Fruit fly (Drosophila melanogaster): Measurements from ENCODE around the gene Fhos.

Fhos gene

dm6 chr3L:8836162-8836561 is 82.7 kb downstream of the Fhos start, which contains the start of gene CG32026:
Gene CG32026 (plus strand): TSS chr3L:8836462.
- TF ChIP-seq pfk (GFP tag; optimal IDR thresholded peaks at IDR 0.05) (no peak), Ets65A (GFP tag) (peak; percentile 57)

- TF ChIP-seq nom (GFP tag; optimal IDR thresholded peaks at IDR 0.05) (peak; percentile 0), Taf1 (GFP tag; IDR thresholded peaks at IDR 0.05) (no peak), lov (optimal IDR thresholded peaks at IDR 0.05) (no peak), lov (GFP tag; IDR thresholded peaks at IDR 0.05) (no peak), chm (GFP tag; IDR thresholded peaks at IDR 0.05) (0 out of 2 replicates have a peak, but pooled peaks have one; percentile 17), CG17385 (GFP tag; optimal IDR thresholded peaks at IDR 0.05) (no peak), CG1647 (GFP tag; optimal IDR thresholded peaks at IDR 0.05) (no peak), sr (GFP tag; IDR thresholded peaks at IDR 0.05) (no peak), al (GFP tag; IDR thresholded peaks at IDR 0.05) (no peak), CG7963 (GFP tag; IDR thresholded peaks at IDR 0.05; ENCODE audit: partially characterized antibody) (no peak)
Observed at dm6 chr3L:8839130-8839529, 85.7 kb downstream of the Fhos start.

- peak in 1 of 3 experiments; percentile 63 for TF ChIP-seq lola (GFP tag; optimal IDR thresholded peaks at IDR 0.05)
- TF ChIP-seq CG17361 (GFP tag; IDR thresholded peaks at IDR 0.05), result peak; percentile 59; the same call in 2 of the 3 replicates
- TF ChIP-seq CG12744 (GFP tag; optimal IDR thresholded peaks at IDR 0.05), result no peak
- no peak for TF ChIP-seq BtbVII (GFP tag; optimal IDR thresholded peaks at IDR 0.05)
- TF ChIP-seq bsh (GFP tag; optimal IDR thresholded peaks at IDR 0.05), result peak in 1 of 2 experiments; percentile 17
- peak; percentile 68 for TF ChIP-seq dmrt11E (tag; optimal IDR thresholded peaks at IDR 0.05)
- peak; percentile 8 for TF ChIP-seq CG4424 (GFP tag; optimal IDR thresholded peaks at IDR 0.05)
- TF ChIP-seq nom (GFP tag; optimal IDR thresholded peaks at IDR 0.05), result peak; percentile 69
- no peak for TF ChIP-seq slou (GFP tag; optimal IDR thresholded peaks at IDR 0.05)
- TF ChIP-seq gcm (GFP tag; optimal IDR thresholded peaks at IDR 0.05), result no peak
- no peak for TF ChIP-seq tap (tag; optimal IDR thresholded peaks at IDR 0.05)
- TF ChIP-seq Scr (GFP tag; IDR thresholded peaks at IDR 0.05; ENCODE audit: partially characterized antibody), result no peak
- TF ChIP-seq CG15696 (tag; optimal IDR thresholded peaks at IDR 0.05), result peak; percentile 61
- TF ChIP-seq ftz-f1 (GFP tag; optimal IDR thresholded peaks at IDR 0.05), result no peak
- TF ChIP-seq crc (GFP tag; optimal IDR thresholded peaks at IDR 0.05), result no peak
- TF ChIP-seq CG10321 (GFP tag; IDR thresholded peaks at IDR 0.05), result no peak
- no peak for TF ChIP-seq ewg (GFP tag; optimal IDR thresholded peaks at IDR 0.05)
- TF ChIP-seq danr (GFP tag; IDR thresholded peaks at IDR 0.05), result no peak
- TF ChIP-seq hbn (GFP tag; IDR thresholded peaks at IDR 0.05; ENCODE audit: partially characterized antibody), result no peak
- TF ChIP-seq Stat92E (GFP tag; optimal IDR thresholded peaks at IDR 0.05), result peak in 1 of 3 experiments; percentile 98
- no peak for TF ChIP-seq CG6765 (GFP tag; optimal IDR thresholded peaks at IDR 0.05)
- no peak for TF ChIP-seq gce (GFP tag; IDR thresholded peaks at IDR 0.05)
- TF ChIP-seq CG6689 (GFP tag; IDR thresholded peaks at IDR 0.05), result no peak
- TF ChIP-seq Ptx1 (GFP tag; IDR thresholded peaks at IDR 0.05), result no peak
- no peak for TF ChIP-seq Myb (GFP tag; optimal IDR thresholded peaks at IDR 0.05)
- no peak for TF ChIP-seq YL-1 (GFP tag; optimal IDR thresholded peaks at IDR 0.05)
- TF ChIP-seq CG18262 (tag; optimal IDR thresholded peaks at IDR 0.05), result peak; percentile 73
- TF ChIP-seq CG4707 (GFP tag; optimal IDR thresholded peaks at IDR 0.05), result no peak
- TF ChIP-seq CG12236 (GFP tag; optimal IDR thresholded peaks at IDR 0.05), result no peak
- TF ChIP-seq Blimp-1 (GFP tag; optimal IDR thresholded peaks at IDR 0.05), result peak; percentile 11
- peak; percentile 22 for TF ChIP-seq fd96Cb (tag; optimal IDR thresholded peaks at IDR 0.05)
- peak; percentile 64 for TF ChIP-seq CG10979 (tag; optimal IDR thresholded peaks at IDR 0.05)
- TF ChIP-seq CG10267 (tag; optimal IDR thresholded peaks at IDR 0.05), result peak; percentile 45
- TF ChIP-seq sens (GFP tag), result peak; percentile 89
Observed at dm6 chr3L:8839563-8840425, 86.4 kb downstream of the Fhos start.

All from whole organism, embryonic.